Worm (Caenorhabditis elegans) whole organism, late embryonic: Measurements from ENCODE around the gene T19B10.2.

Experiments
- ceh-31 ChIP-seq: sonication (generic microtip); optimal IDR thresholded peaks from 2 replicates; lab custom pipeline; 2016; ENCODE audit warnings: missing genetic modification characterization, missing compliant biosample characterization
- fkh-10 ChIP-seq: fragments of 150-350 bp; optimal IDR thresholded peaks from 2 replicates; lab custom pipeline; 2014; ENCODE audit warnings: missing biosample characterization, missing genetic modification reagents, missing genetic modification characterization
- pha-4 ChIP-seq: fragments of 150-350 bp; optimal IDR thresholded peaks from 2 replicates; lab custom pipeline; 2018; ENCODE audit warnings: missing biosample characterization, missing genetic modification reagents, missing genetic modification characterization
- tbx-2 ChIP-seq: sonication (generic microtip); optimal IDR thresholded peaks from 2 replicates; lab custom pipeline; 2016; ENCODE audit warnings: missing genetic modification characterization, missing compliant biosample characterization

ce11 chrV:11254980-11255379, 33.9 kb downstream of the T19B10.2 start, which contains the start of gene srsx-31:
- TF ChIP-seq tbx-2 (tag; lab: Kevin White, UChicago): no peak
- TF ChIP-seq ceh-31 (tag; lab: Kevin White, UChicago): no peak
- TF ChIP-seq pha-4 (tag; lab: Kevin White, UChicago): no peak
- no peak for TF ChIP-seq fkh-10
